Worm (Caenorhabditis elegans) whole organism, midembryonic: ENCODE results near the gene wrt-1.

Experiments
- T22C8.4 ChIP-seq: fragments of 200-800 bp; sonication (Bioruptor generic); IDR thresholded peaks from 2 replicates; pipeline ENCODE4 v1.3.6; 2022; ENCODE audit warnings: missing genetic modification characterization, missing compliant biosample characterization
- cog-1 ChIP-seq: sonication (generic microtip); optimal IDR thresholded peaks from 2 replicates; lab custom pipeline; 2016; ENCODE audit warnings: missing genetic modification characterization, missing compliant biosample characterization
- flt-1 ChIP-seq: fragments of 200-800 bp; sonication (Bioruptor generic); IDR thresholded peaks from 2 replicates; pipeline ENCODE4 v1.3.6; 2022; ENCODE audit warnings: missing genetic modification characterization, missing compliant biosample characterization
- klf-2 ChIP-seq: fragments of 200-800 bp; sonication (Bioruptor generic); conservative IDR thresholded peaks from 2 replicates; pipeline ENCODE4 v1.3.6; 2022; ENCODE audit warnings: missing genetic modification reagents, missing genetic modification characterization, missing compliant biosample characterization
- ref-1 ChIP-seq: fragments of 200-800 bp; sonication (Bioruptor generic); conservative IDR thresholded peaks from 2 replicates; pipeline ENCODE4 v1.3.6; 2022; ENCODE audit warnings: missing genetic modification reagents, missing genetic modification characterization, missing compliant biosample characterization
- tab-1 ChIP-seq: fragments of 200-800 bp; sonication (Bioruptor generic); IDR thresholded peaks from 2 replicates; pipeline ENCODE4 v1.3.6; 2022; ENCODE audit warnings: missing genetic modification characterization, missing compliant biosample characterization
- ztf-23 ChIP-seq: fragments of 200-800 bp; sonication (Bioruptor generic); IDR thresholded peaks from 2 replicates; pipeline ENCODE4 v1.3.6; 2022; ENCODE audit warnings: missing genetic modification reagents, missing genetic modification characterization, missing compliant biosample characterization

DNA sequence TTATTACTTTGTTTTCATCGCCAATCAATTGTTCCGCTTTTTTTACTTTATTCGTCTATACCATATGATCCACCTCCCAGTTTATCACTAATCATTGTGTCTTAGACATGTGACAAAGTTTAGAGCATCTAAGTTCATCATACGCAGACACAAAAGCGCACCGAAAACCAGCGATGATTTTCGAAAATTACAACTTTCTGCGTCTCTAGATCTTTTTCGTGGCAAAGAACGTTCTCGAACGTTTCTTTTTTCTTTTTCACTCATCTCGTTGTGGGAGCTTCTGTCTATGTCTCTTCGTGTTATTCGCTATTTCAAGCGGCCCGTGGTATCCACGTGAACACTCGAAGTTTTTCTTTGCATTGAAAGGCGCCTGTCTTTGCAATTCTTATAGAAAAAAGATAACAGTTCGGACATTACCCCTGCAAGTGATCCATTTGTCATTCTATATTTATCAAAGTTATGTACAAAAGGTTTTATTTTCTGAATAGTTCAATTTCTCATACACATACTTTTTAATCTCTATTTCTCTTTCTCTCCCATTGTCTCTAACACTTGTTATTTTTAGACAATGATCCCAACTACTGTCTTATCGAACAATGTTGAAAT, 1.6 kb upstream of the wrt-1 start, which contains the start of gene ZK1290.5:
- TF ChIP-seq klf-2 (GFP tag; lab: Robert Waterston, UW) (no peak), flt-1 (GFP tag; lab: Robert Waterston, UW) (no peak), ref-1 (GFP tag; lab: Robert Waterston, UW) (no peak), cog-1 (tag; lab: Kevin White, UChicago) (peak; percentile 5), ztf-23 (GFP tag; lab: Robert Waterston, UW) (no peak), T22C8.4 (GFP tag; lab: Robert Waterston, UW) (no peak), tab-1 (no peak)
